Fruit fly (Drosophila melanogaster) whole organism, pupa: Measurements from ENCODE around the gene Gmap.

Source experiments
- CG10348 ChIP-seq: fragments of 200-800 bp; sonication (Bioruptor generic); IDR thresholded peaks from 2 replicates; pipeline ENCODE4 v1.3.6; 2022; ENCODE audit warnings: missing biosample characterization, missing genetic modification characterization
- CG14655 ChIP-seq: fragments of 200-800 bp; sonication (Bioruptor generic); optimal IDR thresholded peaks from 3 replicates; lab custom pipeline; 2017; ENCODE audit warnings: mild to moderate bottlenecking, missing biosample characterization, missing genetic modification reagents, missing genetic modification characterization
- CG15710 ChIP-seq: fragments of 200-800 bp; sonication (Bioruptor generic); optimal IDR thresholded peaks from 2 replicates; lab custom pipeline; 2018; ENCODE audit warnings: missing biosample characterization, mild to moderate bottlenecking, missing genetic modification characterization, moderate library complexity
- CG34367 ChIP-seq: fragments of 200-800 bp; sonication (Bioruptor generic); optimal IDR thresholded peaks from 2 replicates; lab custom pipeline; 2018; ENCODE audit warnings: missing biosample characterization, mild to moderate bottlenecking, missing genetic modification characterization
- D1 ChIP-seq: fragments of 200-800 bp; sonication (Bioruptor generic); optimal IDR thresholded peaks from 2 replicates; lab custom pipeline; 2018; ENCODE audit warnings: missing biosample characterization, mild to moderate bottlenecking, missing genetic modification characterization, moderate library complexity
- EcR ChIP-seq: fragments of 200-800 bp; sonication (Bioruptor generic); optimal IDR thresholded peaks from 3 replicates; lab custom pipeline; 2019; ENCODE audit warnings: missing biosample characterization, missing genetic modification characterization, mild to moderate bottlenecking, moderate library complexity, missing genetic modification reagents
- Ets98B ChIP-seq: fragments of 200-800 bp; sonication (Bioruptor generic); IDR thresholded peaks from 2 replicates; pipeline ENCODE4 v1.3.6; 2022; ENCODE audit warnings: missing biosample characterization, missing genetic modification characterization
- Pif1A ChIP-seq: fragments of 200-800 bp; sonication (Bioruptor generic); optimal IDR thresholded peaks from 3 replicates; lab custom pipeline; 2016; ENCODE audit warnings: missing biosample characterization, missing genetic modification characterization
- fd96Ca ChIP-seq: fragments of 200-800 bp; sonication (Bioruptor generic); IDR thresholded peaks from 3 replicates; pipeline ENCODE4 v1.3.6; 2022; ENCODE audit warnings: missing biosample characterization, missing genetic modification characterization

DNA sequence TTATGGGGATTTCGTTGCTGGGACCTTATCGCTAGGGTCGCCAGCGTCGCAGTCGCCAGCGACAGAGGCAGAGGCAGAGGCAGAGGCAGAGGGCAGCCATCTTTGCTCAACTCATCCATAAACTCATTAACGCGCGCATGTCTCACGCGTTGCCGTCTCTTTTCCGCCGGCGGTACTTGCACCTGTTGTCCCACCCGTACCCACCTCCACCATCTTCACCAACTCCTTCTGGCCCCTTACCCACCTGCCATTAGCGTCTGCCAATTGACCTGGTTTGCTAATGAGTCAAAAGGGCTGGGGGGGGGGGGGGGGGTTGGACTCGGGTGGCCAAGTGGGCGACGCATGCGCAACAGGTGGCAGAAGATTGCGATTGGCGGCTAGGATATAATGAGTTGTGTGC is 16.1 kb downstream of the Gmap start:
- TF ChIP-seq Ets98B (GFP tag; lab: Robert Waterston, UW) = no peak
- no peak for TF ChIP-seq CG15710 (tag; lab: Kevin White, UChicago)
- no peak for TF ChIP-seq EcR (GFP tag; lab: Kevin White, UChicago)
- TF ChIP-seq fd96Ca = no peak
- TF ChIP-seq D1 (tag; lab: Kevin White, UChicago) = no peak
- TF ChIP-seq CG10348 (GFP tag; lab: Robert Waterston, UW) = no peak
- TF ChIP-seq CG14655 (GFP tag; lab: Kevin White, UChicago) = no peak
- TF ChIP-seq Pif1A (GFP tag; lab: Kevin White, UChicago) = no peak
- TF ChIP-seq CG34367 (tag; lab: Kevin White, UChicago) = no peak
